Worm (Caenorhabditis elegans) whole organism, L3 larva: ENCODE results near the gene C17H11.2.

ENCODE experiments used
- ZK546.5 ChIP-seq: sonication (generic microtip); optimal IDR thresholded peaks from 2 replicates; lab custom pipeline; 2017; ENCODE audit warnings: missing biosample characterization, missing genetic modification characterization
- aly-2 ChIP-seq: fragments of 150-350 bp; optimal IDR thresholded peaks from 2 replicates; lab custom pipeline; 2014; ENCODE audit warnings: missing biosample characterization, missing genetic modification characterization
- ama-1 ChIP-seq: fragments of 150-350 bp; optimal IDR thresholded peaks from 2 replicates; lab custom pipeline; 2018
- ceh-16 ChIP-seq: sonication (generic microtip); optimal IDR thresholded peaks from 2 replicates; lab custom pipeline; 2017; ENCODE audit warnings: missing biosample characterization, missing genetic modification characterization
- ceh-28 ChIP-seq: fragments of 150-350 bp; optimal IDR thresholded peaks from 2 replicates; lab custom pipeline; 2014; ENCODE audit warnings: missing biosample characterization, missing genetic modification reagents, missing genetic modification characterization
- ceh-82 ChIP-seq: fragments of 150-350 bp; optimal IDR thresholded peaks from 2 replicates; lab custom pipeline; 2014; ENCODE audit warnings: missing biosample characterization, missing genetic modification characterization
- ceh-9 ChIP-seq: sonication (generic microtip); optimal IDR thresholded peaks from 2 replicates; lab custom pipeline; 2018; ENCODE audit warnings: missing biosample characterization, missing genetic modification characterization
- daf-12 ChIP-seq: fragments of 150-350 bp; optimal IDR thresholded peaks from 2 replicates; lab custom pipeline; 2014; ENCODE audit warnings: missing biosample characterization, missing genetic modification reagents, missing genetic modification characterization
- egl-27 ChIP-seq: sonication (generic microtip); optimal IDR thresholded peaks from 4 replicates; lab custom pipeline; 2017; ENCODE audit warnings: missing biosample characterization, missing genetic modification reagents, missing genetic modification characterization
- egl-5 ChIP-seq: fragments of 150-350 bp; optimal IDR thresholded peaks from 2 replicates; lab custom pipeline; 2017; ENCODE audit warnings: missing biosample characterization, missing genetic modification reagents, missing genetic modification characterization, inconsistent platforms
- elt-1 ChIP-seq: fragments of 150-350 bp; optimal IDR thresholded peaks from 2 replicates; lab custom pipeline; 2014; ENCODE audit warnings: missing biosample characterization, missing genetic modification characterization
- elt-2 ChIP-seq: sonication (generic microtip); optimal IDR thresholded peaks from 2 replicates; lab custom pipeline; 2016; ENCODE audit warnings: missing genetic modification reagents, mild to moderate bottlenecking, missing genetic modification characterization, missing compliant biosample characterization
- elt-3 ChIP-seq, 3 experiments: fragments of 150-350 bp in 1 of 3; sonication (generic microtip) in 2 of 3; optimal IDR thresholded peaks; 2 replicates in 2 of 3; 4 replicates in 1 of 3; lab custom pipeline; 2014 to 2017; ENCODE audit warnings: missing biosample characterization in 3 of 3, missing genetic modification characterization in 3 of 3
- eor-1 ChIP-seq, 2 experiments: fragments of 150-350 bp; optimal IDR thresholded peaks; 2 replicates each; lab custom pipeline; 2014 to 2018; ENCODE audit warnings: missing biosample characterization in 2 of 2, missing genetic modification characterization in 2 of 2
- fkh-10 ChIP-seq: sonication (generic microtip); optimal IDR thresholded peaks from 2 replicates; lab custom pipeline; 2017; ENCODE audit warnings: missing biosample characterization, missing genetic modification reagents, missing genetic modification characterization
- fos-1 ChIP-seq: fragments of 150-350 bp; optimal IDR thresholded peaks from 2 replicates; lab custom pipeline; 2014; ENCODE audit warnings: missing biosample characterization, missing genetic modification characterization
- hmg-11 ChIP-seq: sonication (generic microtip); optimal IDR thresholded peaks from 2 replicates; lab custom pipeline; 2016; ENCODE audit warnings: missing genetic modification characterization, missing compliant biosample characterization
- lin-15B ChIP-seq: fragments of 150-350 bp; optimal IDR thresholded peaks from 2 replicates; lab custom pipeline; 2014; ENCODE audit warnings: missing biosample characterization, missing genetic modification characterization
- lin-39 ChIP-seq: fragments of 150-350 bp; optimal IDR thresholded peaks from 2 replicates; lab custom pipeline; 2018; ENCODE audit warnings: missing biosample characterization, missing genetic modification reagents, missing genetic modification characterization
- lsy-12 ChIP-seq: sonication (generic microtip); optimal IDR thresholded peaks from 2 replicates; lab custom pipeline; 2016; ENCODE audit warnings: mild to moderate bottlenecking, missing genetic modification characterization, missing compliant biosample characterization
- mdl-1 ChIP-seq: fragments of 150-350 bp; optimal IDR thresholded peaks from 2 replicates; lab custom pipeline; 2014; ENCODE audit warnings: missing biosample characterization, missing genetic modification characterization
- nfya-1 ChIP-seq: sonication (generic microtip); optimal IDR thresholded peaks from 2 replicates; lab custom pipeline; 2017; ENCODE audit warnings: missing genetic modification characterization, mild to moderate bottlenecking, missing compliant biosample characterization, antibody characterized with exemption, moderate library complexity; ENCODE audit not compliant: insufficient read depth
- nhr-12 ChIP-seq: fragments of 150-350 bp; optimal IDR thresholded peaks from 2 replicates; lab custom pipeline; 2014; ENCODE audit warnings: missing biosample characterization, missing genetic modification characterization
- nhr-28 ChIP-seq: fragments of 150-350 bp; optimal IDR thresholded peaks from 2 replicates; lab custom pipeline; 2014; ENCODE audit warnings: missing biosample characterization, missing genetic modification characterization
- nhr-43 ChIP-seq: sonication (generic microtip); optimal IDR thresholded peaks from 2 replicates; lab custom pipeline; 2016; ENCODE audit warnings: mild to moderate bottlenecking, missing genetic modification characterization, missing compliant biosample characterization; ENCODE audit not compliant: poor library complexity, severe bottlenecking
- nhr-67 ChIP-seq: fragments of 150-350 bp; optimal IDR thresholded peaks from 2 replicates; lab custom pipeline; 2014; ENCODE audit warnings: missing biosample characterization, missing genetic modification characterization
- nhr-76 ChIP-seq: fragments of 150-350 bp; sonication (generic microtip); optimal IDR thresholded peaks from 5 replicates; lab custom pipeline; 2014; ENCODE audit warnings: missing biosample characterization, missing genetic modification characterization
- nhr-77 ChIP-seq: fragments of 150-350 bp; optimal IDR thresholded peaks from 2 replicates; lab custom pipeline; 2014; ENCODE audit warnings: missing biosample characterization, missing genetic modification characterization
- pha-4 ChIP-seq: fragments of 150-350 bp; optimal IDR thresholded peaks from 2 replicates; lab custom pipeline; 2014; ENCODE audit warnings: missing biosample characterization, missing genetic modification reagents, missing genetic modification characterization
- pqm-1 ChIP-seq: fragments of 150-350 bp; optimal IDR thresholded peaks from 2 replicates; lab custom pipeline; 2017; ENCODE audit warnings: missing biosample characterization, missing genetic modification characterization, inconsistent platforms
- sea-2 ChIP-seq: fragments of 150-350 bp; sonication (generic microtip); optimal IDR thresholded peaks from 4 replicates; lab custom pipeline; 2014; ENCODE audit warnings: missing biosample characterization, missing genetic modification reagents, missing genetic modification characterization
- skn-1 ChIP-seq: fragments of 150-350 bp; optimal IDR thresholded peaks from 2 replicates; lab custom pipeline; 2014; ENCODE audit warnings: missing biosample characterization, missing genetic modification characterization
- snpc-4 ChIP-seq: fragments of 150-350 bp; optimal IDR thresholded peaks from 2 replicates; lab custom pipeline; 2014; ENCODE audit warnings: missing biosample characterization, missing genetic modification characterization
- unc-39 ChIP-seq: sonication (generic microtip); optimal IDR thresholded peaks from 4 replicates; lab custom pipeline; 2017; ENCODE audit warnings: missing biosample characterization, missing genetic modification characterization
- zag-1 ChIP-seq: fragments of 150-350 bp; optimal IDR thresholded peaks from 2 replicates; lab custom pipeline; 2014; ENCODE audit warnings: missing biosample characterization, missing genetic modification characterization
- ztf-11 ChIP-seq: fragments of 150-350 bp; optimal IDR thresholded peaks from 2 replicates; lab custom pipeline; 2014; ENCODE audit warnings: missing biosample characterization, missing genetic modification characterization

Gene C17H11.2

DNA sequence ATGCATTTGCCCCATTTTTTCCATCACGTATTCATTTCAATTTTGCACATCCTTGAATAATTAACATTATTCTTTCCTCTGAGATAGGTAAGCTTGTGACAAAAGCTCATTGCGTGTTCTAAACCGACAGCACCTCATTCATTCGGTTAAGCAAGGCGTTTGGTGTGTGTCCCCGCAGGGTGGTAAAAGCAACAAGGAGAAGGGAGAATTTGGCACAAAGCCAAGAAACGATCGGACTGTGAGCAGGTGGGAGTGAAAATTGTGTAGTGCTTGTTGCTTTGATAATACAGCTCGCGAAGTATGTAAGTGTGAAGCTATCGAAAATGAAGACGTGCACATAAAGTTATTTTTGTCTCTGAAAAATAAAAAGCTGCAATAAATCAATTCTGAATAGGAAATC, 12.6 kb upstream of the C17H11.2 start:
- TF ChIP-seq nfya-1 (tag; lab: Kevin White, UChicago) (peak; percentile 14), pha-4 (tag; lab: Kevin White, UChicago) (peak; percentile 29), unc-39 (no peak), elt-3 (tag; optimal IDR thresholded peaks at IDR 0.05; lab: Kevin White, UChicago) (no peak)

DNA sequence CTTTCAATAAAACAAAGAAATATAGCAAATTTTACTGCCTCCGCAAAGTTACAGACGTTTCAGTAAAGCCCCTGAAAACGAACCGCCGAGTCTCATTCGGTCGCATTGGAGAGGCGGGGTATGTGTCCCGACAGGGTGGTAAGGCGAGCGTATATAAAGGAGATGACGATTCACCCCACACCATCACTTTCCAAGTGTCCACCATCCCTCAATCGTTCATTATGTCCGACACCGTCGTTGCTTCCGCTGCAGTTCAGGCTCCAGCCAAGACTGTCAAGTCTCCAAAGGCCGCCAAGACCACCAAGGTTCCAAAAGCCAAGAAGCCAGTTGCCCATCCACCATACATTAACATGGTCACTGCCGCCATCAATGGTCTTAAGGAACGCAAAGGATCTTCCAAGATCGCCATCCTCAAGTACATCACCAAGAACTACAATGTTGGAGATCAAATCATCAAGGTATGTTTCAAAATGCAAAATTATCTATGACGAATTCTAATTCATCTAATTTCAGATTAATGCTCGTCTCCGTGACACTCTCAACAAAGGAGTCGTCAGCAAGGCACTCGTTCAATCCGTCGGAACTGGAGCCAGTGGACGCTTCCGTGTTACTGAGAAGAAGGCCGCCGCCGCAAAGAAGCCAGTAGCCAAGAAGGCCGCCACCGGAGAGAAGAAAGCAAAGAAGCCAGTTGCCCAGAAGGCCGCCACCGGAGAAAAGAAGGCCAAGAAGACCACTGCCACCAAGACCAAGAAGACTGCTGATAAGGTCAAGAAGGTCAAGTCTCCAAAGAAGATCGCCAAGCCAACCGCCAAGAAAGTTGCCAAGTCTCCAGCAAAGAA, 10.5 kb upstream of the C17H11.2 start, which contains the start of gene hil-3:
TSS of gene hil-3 (plus strand) at position 195 of the 839 bp plus-strand sequence.
- TF ChIP-seq pha-4 (tag; lab: Kevin White, UChicago): peak; percentile 12
- peak; percentile 20 for TF ChIP-seq sea-2 (GFP tag; lab: Kevin White, UChicago)
- peak; percentile 56 for TF ChIP-seq lin-39 (tag; lab: Kevin White, UChicago)
- peak; percentile 14 for TF ChIP-seq ama-1 (lab: Kevin White, UChicago)
- peak; percentile 34 for TF ChIP-seq nfya-1 (tag; lab: Kevin White, UChicago)
- TF ChIP-seq ceh-9 (tag; lab: Kevin White, UChicago): no peak
- no peak for TF ChIP-seq nhr-76 (tag; lab: Kevin White, UChicago)

DNA sequence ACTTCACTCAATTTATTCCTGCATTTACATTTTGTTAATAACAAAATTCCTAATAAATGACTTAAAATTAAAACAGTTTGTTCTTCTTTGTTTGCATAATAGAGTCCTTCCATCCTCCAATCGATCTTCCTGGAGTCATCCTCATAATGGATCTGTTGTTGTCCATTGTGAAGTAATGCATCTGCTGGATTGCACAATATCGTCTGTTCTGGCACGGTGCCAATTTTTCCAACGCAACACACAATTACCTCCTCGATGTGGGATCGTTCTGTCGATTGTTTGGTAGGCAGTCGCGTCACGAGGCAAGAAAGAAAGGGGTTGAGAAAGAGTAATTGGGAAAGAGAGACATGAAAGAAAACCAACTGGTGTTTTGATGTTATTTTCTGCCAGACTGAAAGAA, 9.7 kb upstream of the C17H11.2 start:
- TF ChIP-seq lsy-12 (tag; lab: Kevin White, UChicago): no peak
- TF ChIP-seq pha-4 (tag; lab: Kevin White, UChicago): peak; percentile 25
- no peak for TF ChIP-seq elt-3 (tag; optimal IDR thresholded peaks at IDR 0.05; lab: Kevin White, UChicago)
- peak; percentile 32 for TF ChIP-seq lin-39 (tag; lab: Kevin White, UChicago)
- no peak for TF ChIP-seq nhr-76 (tag; lab: Kevin White, UChicago)
- TF ChIP-seq nhr-28 (tag; lab: Kevin White, UChicago): no peak
- TF ChIP-seq fkh-10 (GFP tag; lab: Kevin White, UChicago): no peak
- TF ChIP-seq egl-5: peak; percentile 52
- TF ChIP-seq daf-12 (tag; lab: Kevin White, UChicago): no peak

DNA sequence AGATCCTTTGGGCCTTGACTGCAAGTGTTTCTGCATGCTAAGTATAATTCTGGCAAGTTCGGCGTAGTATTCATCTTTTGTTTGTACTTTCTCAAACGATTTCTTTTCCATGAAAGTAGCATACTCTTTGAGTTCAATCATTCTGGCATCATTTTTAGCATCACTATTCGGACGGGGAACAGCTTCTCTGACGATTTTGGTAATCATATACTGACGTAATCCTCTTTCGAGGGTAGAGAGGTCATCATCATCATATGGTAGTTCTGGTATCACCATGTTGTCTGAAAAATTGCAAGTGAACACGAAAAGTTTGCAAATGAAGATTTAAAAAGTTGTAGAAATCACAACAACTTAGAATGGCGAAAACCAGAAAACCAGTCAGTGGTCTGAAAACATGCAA, 6.9 kb upstream of the C17H11.2 start, which contains the start of gene F22F1.3:
TSS of gene F22F1.3 (minus strand) at position 281 of the 400 bp plus-strand sequence.
- TF ChIP-seq pha-4 (tag; lab: Kevin White, UChicago): no peak
- no peak for TF ChIP-seq mdl-1 (tag; lab: Kevin White, UChicago)
- no peak for TF ChIP-seq egl-27 (tag; lab: Kevin White, UChicago)
- no peak for TF ChIP-seq nhr-12 (tag; lab: Kevin White, UChicago)
- no peak for TF ChIP-seq eor-1 (tag; optimal IDR thresholded peaks at IDR 0.05; lab: Kevin White, UChicago)
- no peak for TF ChIP-seq nhr-28 (tag; lab: Kevin White, UChicago)
- no peak for TF ChIP-seq ceh-82
- TF ChIP-seq nhr-43 (tag; lab: Kevin White, UChicago): no peak

DNA sequence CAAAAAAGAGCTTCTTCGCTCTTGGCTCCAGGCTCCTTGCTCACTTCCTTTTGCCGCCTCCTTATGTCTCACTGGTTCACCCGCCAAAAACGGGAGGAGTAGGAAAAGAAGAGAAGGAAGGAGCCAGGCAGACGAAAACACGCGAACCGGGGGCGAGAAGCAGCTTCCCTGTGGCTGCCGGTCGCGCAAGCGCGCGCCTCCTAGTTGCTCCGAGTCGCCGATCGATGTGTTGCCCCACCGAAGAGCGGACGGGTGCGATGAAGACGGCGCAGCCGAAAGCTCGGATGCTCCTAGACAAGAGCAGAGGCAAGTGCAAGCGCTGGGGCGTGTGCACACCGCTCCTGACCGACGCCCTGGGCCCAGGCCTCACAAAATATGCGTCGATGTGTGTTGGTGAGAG, 6.2 kb upstream of the C17H11.2 start:
- TF ChIP-seq egl-5 (no peak), pqm-1 (no peak), lin-15B (tag; lab: Kevin White, UChicago) (peak; percentile 11), pha-4 (tag; lab: Kevin White, UChicago) (no peak), ceh-16 (tag; lab: Kevin White, UChicago) (no peak), ceh-28 (tag; lab: Kevin White, UChicago) (peak; percentile 11), lsy-12 (tag; lab: Kevin White, UChicago) (no peak), fos-1 (tag; lab: Kevin White, UChicago) (no peak), aly-2 (tag; lab: Kevin White, UChicago) (no peak), nhr-12 (tag; lab: Kevin White, UChicago) (no peak), elt-2 (tag; lab: Kevin White, UChicago) (no peak), elt-3 (tag; optimal IDR thresholded peaks at IDR 0.05; lab: Kevin White, UChicago) (no peak), nhr-67 (tag; lab: Kevin White, UChicago) (no peak), nhr-43 (tag; lab: Kevin White, UChicago) (no peak), zag-1 (no peak), snpc-4 (tag; lab: Kevin White, UChicago) (peak; percentile 7), fkh-10 (GFP tag; lab: Kevin White, UChicago) (peak; percentile 82), ama-1 (lab: Kevin White, UChicago) (no peak), lin-39 (tag; lab: Kevin White, UChicago) (peak; percentile 85), eor-1 (tag; optimal IDR thresholded peaks at IDR 0.05; lab: Kevin White, UChicago) (no peak), nfya-1 (tag; lab: Kevin White, UChicago) (peak; percentile 64), skn-1 (peak; percentile 28), ZK546.5 (no peak), unc-39 (no peak), nhr-76 (tag; lab: Kevin White, UChicago) (no peak), hmg-11 (tag; lab: Kevin White, UChicago) (peak; percentile 61), nhr-77 (tag; lab: Kevin White, UChicago) (no peak), egl-27 (tag; lab: Kevin White, UChicago) (no peak), elt-1 (tag; lab: Kevin White, UChicago) (no peak), ztf-11 (tag; lab: Kevin White, UChicago) (no peak)
- TF ChIP-seq, all 47 proteins: peak for 8
